Fruit fly (Drosophila melanogaster): ENCODE results near the gene Mesh1.

Mesh1 gene

DNA sequence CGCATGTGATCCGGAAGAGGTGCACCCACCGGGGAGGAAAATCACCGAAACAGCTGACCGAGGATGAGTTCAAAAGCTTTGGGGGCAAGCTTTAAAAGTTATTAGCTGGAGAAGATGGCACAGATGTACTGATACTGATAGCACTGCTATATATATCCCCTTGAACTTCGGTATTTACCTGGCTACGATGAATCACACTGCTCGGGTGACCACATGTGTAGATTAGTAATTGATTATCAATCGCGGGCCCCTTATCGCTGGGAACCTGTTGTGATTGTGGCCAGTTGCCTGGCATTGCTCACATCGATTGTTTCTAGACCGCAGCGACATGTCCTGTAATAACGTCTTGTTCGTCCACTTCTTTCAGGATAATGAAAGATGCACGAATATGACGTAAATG, 27.6 kb upstream of the Mesh1 start:
- no peak for TF ChIP-seq CG4496 (GFP tag; IDR thresholded peaks at IDR 0.05)
- TF ChIP-seq CG8159 (tag; optimal IDR thresholded peaks at IDR 0.05) = no peak
- TF ChIP-seq CG8301 (tag; optimal IDR thresholded peaks at IDR 0.05) = no peak
- no peak for TF ChIP-seq EcR (GFP tag; optimal IDR thresholded peaks at IDR 0.05)
- no peak for TF ChIP-seq rn (GFP tag; IDR thresholded peaks at IDR 0.05)
- TF ChIP-seq CG34367 (tag; optimal IDR thresholded peaks at IDR 0.05) = no peak
- TF ChIP-seq CG10348 (GFP tag; IDR thresholded peaks at IDR 0.05) = no peak
- no peak for TF ChIP-seq CG32121 (GFP tag; IDR thresholded peaks at IDR 0.05)
- no peak for TF ChIP-seq gl (tag; optimal IDR thresholded peaks at IDR 0.05)
- TF ChIP-seq CG15710 (tag; optimal IDR thresholded peaks at IDR 0.05) = no peak
- TF ChIP-seq Pif1A (GFP tag; optimal IDR thresholded peaks at IDR 0.05) = no peak
- TF ChIP-seq fd96Ca (GFP tag; IDR thresholded peaks at IDR 0.05) = no peak
- TF ChIP-seq CG13204 (GFP tag; optimal IDR thresholded peaks at IDR 0.05) = no peak
- no peak for TF ChIP-seq D1 (tag; optimal IDR thresholded peaks at IDR 0.05)
- TF ChIP-seq Pif1B (GFP tag; optimal IDR thresholded peaks at IDR 0.05) = no peak

DNA sequence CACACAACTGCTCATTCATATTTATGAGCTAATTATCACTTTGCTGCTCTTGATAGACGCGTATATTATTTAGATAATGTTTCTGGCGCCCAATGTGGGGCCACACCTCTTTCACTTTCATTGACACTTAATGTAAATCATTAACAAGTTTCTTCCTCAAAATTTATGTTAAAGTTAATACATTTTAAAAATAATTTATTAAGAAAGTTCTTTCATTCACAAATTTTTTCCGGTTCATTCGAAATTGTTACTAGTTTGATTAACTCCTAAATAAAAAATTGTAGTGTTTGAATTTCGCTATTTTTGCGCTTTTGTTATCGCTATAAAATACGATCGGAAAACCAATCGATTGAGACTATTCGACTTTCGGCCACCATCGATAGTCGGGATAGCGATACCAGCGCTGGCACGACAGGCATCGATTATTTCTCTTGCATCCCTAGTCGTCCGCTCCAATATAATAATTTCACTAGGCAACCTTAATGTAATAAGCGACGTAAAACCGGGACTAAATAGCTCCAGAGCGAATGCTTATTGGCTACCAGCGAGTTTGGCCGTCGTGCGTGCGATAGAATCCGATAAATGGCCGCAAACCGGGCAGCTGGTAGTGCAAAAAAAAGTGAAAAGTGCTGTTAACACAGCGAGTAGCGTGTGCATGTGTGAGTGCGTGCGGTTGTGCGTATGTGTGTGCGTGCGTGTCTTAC, 26.6 kb upstream of the Mesh1 start, which contains the start of gene Usp1:
Usp1 (plus strand) TSS at position 417 of the 704 bp plus-strand sequence.
- TF ChIP-seq EcR (GFP tag; optimal IDR thresholded peaks at IDR 0.05) (peak; percentile 44), CG9948 (tag; optimal IDR thresholded peaks at IDR 0.05) (no peak), fd96Ca (GFP tag; IDR thresholded peaks at IDR 0.05) (no peak), Pif1A (GFP tag; optimal IDR thresholded peaks at IDR 0.05) (no peak), CG8301 (tag; optimal IDR thresholded peaks at IDR 0.05) (no peak), CG8159 (tag; optimal IDR thresholded peaks at IDR 0.05) (no peak), CG15710 (tag; optimal IDR thresholded peaks at IDR 0.05) (no peak), CG14655 (GFP tag; optimal IDR thresholded peaks at IDR 0.05) (no peak)

DNA sequence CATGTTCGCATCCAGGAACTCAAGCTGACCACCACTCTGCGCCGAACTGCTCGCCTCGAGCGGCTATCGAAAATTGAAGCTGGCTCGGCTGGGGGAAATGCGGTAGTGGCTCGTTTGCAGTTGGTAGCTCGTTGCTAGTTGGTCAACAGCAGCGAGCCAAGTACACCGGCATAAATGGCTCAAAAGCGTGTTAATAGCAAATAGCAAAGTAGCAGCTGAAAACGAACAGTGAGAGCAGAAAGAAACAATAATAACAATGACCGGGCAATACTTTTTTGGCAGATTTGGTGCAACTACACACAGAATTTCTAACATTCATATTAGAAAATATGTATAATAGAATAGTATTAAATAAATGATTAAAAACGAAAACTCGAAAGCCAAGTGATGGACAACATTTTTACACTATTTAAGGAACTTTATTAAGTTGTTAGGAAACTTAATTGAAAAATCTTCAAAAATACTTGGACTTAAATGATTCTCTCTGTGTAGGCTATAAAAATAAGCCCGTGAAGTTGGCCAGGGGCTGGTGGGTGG, 25.4 kb upstream of the Mesh1 start, which contains the start of gene CG14507:
CG14507 (minus strand) TSS at position 51 of the 537 bp plus-strand sequence.
- no peak for TF ChIP-seq fd96Ca (GFP tag; IDR thresholded peaks at IDR 0.05)
- TF ChIP-seq CG4496 (GFP tag; IDR thresholded peaks at IDR 0.05) = 0 out of 3 replicates have a peak, but pooled peaks have one; percentile 11
- TF ChIP-seq rn (GFP tag; IDR thresholded peaks at IDR 0.05) = no peak
- TF ChIP-seq CG13204 (GFP tag; optimal IDR thresholded peaks at IDR 0.05) = no peak

DNA sequence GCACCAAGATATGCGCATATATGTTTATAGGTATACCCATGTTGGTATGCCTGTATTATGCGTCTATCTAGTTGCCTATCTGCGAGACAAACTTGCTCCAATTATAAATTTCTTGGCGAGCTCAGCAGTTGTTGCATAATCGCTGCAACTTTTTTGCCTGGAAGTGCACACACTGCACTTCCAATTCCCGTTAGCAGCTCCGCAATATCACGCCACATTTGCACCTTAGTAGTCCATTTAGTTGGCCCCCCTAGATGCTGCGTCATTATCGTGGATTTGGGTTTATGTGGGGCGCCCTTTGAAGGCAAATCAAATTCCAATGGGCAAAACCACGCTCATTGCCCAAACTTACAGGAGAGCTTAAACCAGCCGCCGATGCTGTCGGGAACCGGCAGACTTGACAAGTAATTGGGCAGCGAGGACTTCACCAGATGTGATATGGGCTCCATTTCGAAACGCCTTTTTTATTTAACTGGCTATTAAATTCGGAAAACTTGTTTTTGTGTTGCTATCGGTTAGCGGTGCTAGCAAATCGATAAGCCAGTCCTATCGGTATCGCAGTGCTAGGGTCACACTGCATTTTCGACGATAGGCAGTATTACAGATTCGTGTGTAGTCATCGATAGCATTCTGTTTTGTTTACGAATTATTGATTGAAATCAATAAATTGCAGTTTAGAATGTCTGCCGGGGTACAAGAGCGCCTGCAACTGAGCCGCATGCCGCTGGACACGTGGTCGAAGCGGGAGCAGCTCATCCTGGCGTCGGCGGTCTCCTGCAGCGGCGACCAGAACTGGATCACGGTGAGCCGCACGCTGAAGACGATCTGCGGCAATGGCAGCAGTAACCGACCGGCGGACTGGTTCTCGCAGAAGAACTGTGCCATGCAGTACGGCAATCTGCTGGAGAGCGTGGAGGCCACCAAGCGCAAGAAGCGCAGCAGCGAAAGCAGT, 20.8 kb upstream of the Mesh1 start, which contains the start of the genes Cisd2 and Brd8:
Cisd2 (minus strand) TSS at position 538 of the 952 bp plus-strand sequence.
Brd8 (plus strand) TSS at position 595 of the 952 bp plus-strand sequence.
- TF ChIP-seq Ets98B (GFP tag; IDR thresholded peaks at IDR 0.05) (no peak), CG9948 (tag; optimal IDR thresholded peaks at IDR 0.05) (no peak)

DNA sequence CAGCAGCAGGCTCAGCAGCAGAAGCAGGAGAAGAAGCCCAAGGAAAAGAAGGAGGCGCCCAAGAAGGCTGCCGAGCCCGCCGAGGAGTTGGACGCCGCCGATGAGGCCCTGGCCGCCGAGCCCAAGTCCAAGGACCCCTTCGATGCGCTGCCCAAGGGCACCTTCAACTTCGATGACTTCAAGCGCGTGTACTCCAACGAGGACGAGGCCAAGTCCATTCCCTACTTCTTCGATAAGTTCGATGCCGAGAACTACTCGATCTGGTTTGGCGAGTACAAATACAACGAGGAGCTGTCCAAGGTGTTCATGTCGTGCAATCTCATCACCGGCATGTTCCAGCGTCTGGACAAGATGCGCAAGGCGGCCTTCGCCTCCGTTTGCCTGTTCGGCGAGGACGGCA, 18.8 kb upstream of the Mesh1 start:
- TF ChIP-seq CG15710 (tag; optimal IDR thresholded peaks at IDR 0.05) (no peak), CG9948 (tag; optimal IDR thresholded peaks at IDR 0.05) (no peak), CG12605 (GFP tag; IDR thresholded peaks at IDR 0.05) (no peak), CG13204 (GFP tag; optimal IDR thresholded peaks at IDR 0.05) (no peak), CG17806 (tag; optimal IDR thresholded peaks at IDR 0.05) (no peak), fd96Ca (GFP tag; IDR thresholded peaks at IDR 0.05) (no peak), CG4496 (GFP tag; IDR thresholded peaks at IDR 0.05) (no peak), CG10348 (GFP tag; IDR thresholded peaks at IDR 0.05) (no peak), gl (tag; optimal IDR thresholded peaks at IDR 0.05) (no peak), CG14655 (GFP tag; optimal IDR thresholded peaks at IDR 0.05) (no peak), Ets98B (GFP tag; IDR thresholded peaks at IDR 0.05) (no peak), CG34367 (tag; optimal IDR thresholded peaks at IDR 0.05) (no peak), Pif1A (GFP tag; optimal IDR thresholded peaks at IDR 0.05) (no peak), D1 (tag; optimal IDR thresholded peaks at IDR 0.05) (no peak), EcR (GFP tag; optimal IDR thresholded peaks at IDR 0.05) (no peak), Pif1B (GFP tag; optimal IDR thresholded peaks at IDR 0.05) (no peak), Snoo (tag; optimal IDR thresholded peaks at IDR 0.05) (no peak), CG8159 (tag; optimal IDR thresholded peaks at IDR 0.05) (no peak), rn (GFP tag; IDR thresholded peaks at IDR 0.05) (no peak), CG8301 (tag; optimal IDR thresholded peaks at IDR 0.05) (no peak)

DNA sequence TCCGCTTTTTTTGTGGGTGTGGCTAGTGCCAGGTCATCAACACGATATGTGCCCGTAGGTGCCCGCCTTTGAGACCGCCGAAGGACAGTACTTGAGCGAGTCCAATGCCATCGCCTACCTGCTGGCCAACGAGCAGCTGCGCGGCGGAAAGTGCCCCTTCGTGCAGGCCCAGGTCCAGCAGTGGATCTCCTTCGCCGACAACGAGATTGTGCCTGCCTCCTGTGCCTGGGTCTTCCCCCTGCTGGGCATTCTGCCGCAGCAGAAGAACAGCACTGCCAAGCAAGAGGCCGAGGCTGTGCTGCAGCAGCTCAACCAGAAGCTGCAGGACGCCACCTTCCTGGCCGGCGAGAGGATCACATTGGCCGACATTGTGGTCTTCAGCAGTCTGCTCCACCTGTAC, 18.3 kb upstream of the Mesh1 start:
- no peak for TF ChIP-seq CG17806 (tag; optimal IDR thresholded peaks at IDR 0.05)
- TF ChIP-seq CG8159 (tag; optimal IDR thresholded peaks at IDR 0.05) = no peak
- no peak for TF ChIP-seq Pif1A (GFP tag; optimal IDR thresholded peaks at IDR 0.05)
- TF ChIP-seq Pif1B (GFP tag; optimal IDR thresholded peaks at IDR 0.05) = no peak
- TF ChIP-seq CG12605 (GFP tag; IDR thresholded peaks at IDR 0.05) = no peak
- TF ChIP-seq gl (tag; optimal IDR thresholded peaks at IDR 0.05) = no peak
- TF ChIP-seq CG9948 (tag; optimal IDR thresholded peaks at IDR 0.05) = no peak

Measured in whole organism, pupa.